Worm (Caenorhabditis elegans): ENCODE measurements around the gene R08A2.5.

DNA sequence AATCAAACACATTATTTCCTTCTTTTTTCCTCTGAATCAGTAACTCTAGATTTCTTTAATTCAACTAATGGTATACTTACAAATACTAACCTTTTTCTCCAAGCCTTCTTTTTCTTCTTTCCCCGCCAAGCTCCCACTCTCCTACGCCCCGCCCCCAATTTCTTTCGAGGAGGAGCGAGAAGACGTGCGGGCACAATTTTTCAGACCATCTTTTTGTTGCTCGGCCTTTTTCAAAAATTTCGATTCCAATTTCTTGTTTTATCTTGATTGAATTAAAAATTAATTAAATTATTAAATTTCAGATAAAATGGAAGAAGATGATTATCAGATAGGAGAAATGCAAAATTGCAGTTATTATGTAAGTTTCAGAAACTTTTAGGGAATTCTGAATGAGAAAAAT lies 32.4 kb upstream of the R08A2.5 start, which contains the start of gene C47E8.3:
- TF ChIP-seq F13H6.1 (tag; optimal IDR thresholded peaks at IDR 0.05), result no peak
- TF ChIP-seq che-1 (tag; optimal IDR thresholded peaks at IDR 0.05), result no peak
- no peak for TF ChIP-seq ceh-14 (tag; optimal IDR thresholded peaks at IDR 0.05)
- TF ChIP-seq rnt-1 (tag; optimal IDR thresholded peaks at IDR 0.05), result no peak
- no peak for TF ChIP-seq hlh-15 (tag; optimal IDR thresholded peaks at IDR 0.05)
- TF ChIP-seq unc-3 (GFP tag; conservative IDR thresholded peaks at IDR 0.05), result no peak
- TF ChIP-seq unc-3 (tag; optimal IDR thresholded peaks at IDR 0.05), result no peak
- TF ChIP-seq ceh-45 (GFP tag; IDR thresholded peaks at IDR 0.05), result no peak
- no peak for TF ChIP-seq pat-9 (tag; optimal IDR thresholded peaks at IDR 0.05)
- TF ChIP-seq madf-2 (tag; optimal IDR thresholded peaks at IDR 0.05), result no peak
